Fruit fly (Drosophila melanogaster): ENCODE results near the gene Tango6.

The Tango6 gene

DNA sequence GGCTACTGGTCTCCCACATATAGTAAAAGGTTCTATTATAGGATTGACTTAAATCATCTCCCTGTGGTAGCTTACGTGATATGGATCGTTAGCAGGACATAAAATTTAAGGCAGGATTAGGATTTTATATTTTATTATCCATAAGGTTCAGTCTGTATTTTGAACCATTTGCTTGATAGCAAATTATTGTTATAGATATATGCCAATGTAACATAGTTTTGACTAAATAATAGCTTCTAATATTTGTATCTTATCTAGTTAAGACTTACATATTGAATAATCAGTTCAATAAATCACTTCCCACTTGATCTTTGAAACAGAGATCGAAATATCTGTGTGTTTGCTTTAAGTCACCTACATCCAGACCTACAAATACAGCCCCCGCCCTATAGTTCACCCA lies 41.7 kb downstream of the Tango6 start, which contains the start of gene robl37BC:
TSS of gene robl37BC (plus strand) at position 301 of the 400 bp plus-strand sequence.
- TF ChIP-seq NfI (GFP tag; optimal IDR thresholded peaks at IDR 0.05) (no peak), sc (optimal IDR thresholded peaks at IDR 0.05) (no peak), sc (GFP tag; optimal IDR thresholded peaks at IDR 0.05) (no peak), HLH54F (GFP tag; optimal IDR thresholded peaks at IDR 0.05) (no peak), exex (tag; optimal IDR thresholded peaks at IDR 0.05) (no peak), H15 (GFP tag; IDR thresholded peaks at IDR 0.05) (no peak), Bgb (GFP tag; IDR thresholded peaks at IDR 0.05; ENCODE audit: partially characterized antibody) (no peak), fu2 (GFP tag; optimal IDR thresholded peaks at IDR 0.05) (no peak), slbo (GFP tag; IDR thresholded peaks at IDR 0.05) (no peak), bcd (GFP tag; optimal IDR thresholded peaks at IDR 0.05) (no peak), schlank (tag; optimal IDR thresholded peaks at IDR 0.05) (no peak), CG15479 (GFP tag; optimal IDR thresholded peaks at IDR 0.05) (no peak), CG12236 (GFP tag; optimal IDR thresholded peaks at IDR 0.05) (no peak), ci (GFP tag; IDR thresholded peaks at IDR 0.05) (no peak), az2 (GFP tag; optimal IDR thresholded peaks at IDR 0.05) (no peak), CG2889 (GFP tag; IDR thresholded peaks at IDR 0.05) (no peak)

DNA sequence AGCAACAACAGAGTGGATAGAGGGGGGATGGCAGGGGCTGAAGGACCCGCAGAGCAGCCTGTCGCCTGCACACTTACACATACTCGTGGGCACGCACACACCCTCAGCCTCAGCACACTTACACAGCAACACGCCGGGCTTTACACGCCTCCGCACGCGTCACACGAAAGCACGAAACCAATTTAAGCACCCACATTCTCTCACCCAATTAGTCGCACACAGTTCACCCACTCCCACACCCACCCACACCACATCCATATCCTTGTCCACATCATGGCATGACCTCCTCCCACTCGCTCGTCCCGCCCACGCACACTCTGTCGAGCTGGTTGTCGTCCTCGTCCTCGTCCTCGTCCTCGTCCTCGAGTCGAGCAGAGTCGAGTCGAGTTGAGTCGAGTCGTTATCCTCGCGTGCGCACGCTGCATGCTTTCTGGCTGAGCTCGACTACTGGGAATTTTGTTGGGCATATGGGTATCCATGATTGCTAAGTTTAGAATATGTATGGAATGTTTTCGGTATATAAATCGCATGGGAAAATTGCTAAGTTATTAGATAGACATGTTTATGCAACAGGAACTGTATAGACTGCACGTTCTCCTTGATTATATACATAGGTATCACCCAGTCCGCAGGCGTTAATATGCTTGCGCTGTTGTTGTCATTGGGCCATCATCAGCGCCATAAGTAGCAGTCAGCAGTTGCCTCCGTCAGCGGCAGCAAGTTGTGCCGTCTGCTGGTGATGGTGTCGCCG lies 43.2 kb downstream of the Tango6 start:
- TF ChIP-seq shn (GFP tag; optimal IDR thresholded peaks at IDR 0.05): peak; percentile 76
- peak; percentile 84 for TF ChIP-seq grau (tag; optimal IDR thresholded peaks at IDR 0.05)
- peak; percentile 36 for TF ChIP-seq trem (tag; optimal IDR thresholded peaks at IDR 0.05)
- TF ChIP-seq CG3065 (GFP tag; optimal IDR thresholded peaks at IDR 0.05): no peak
- TF ChIP-seq btn (GFP tag; optimal IDR thresholded peaks at IDR 0.05): peak; percentile 15
- TF ChIP-seq luna (GFP tag; optimal IDR thresholded peaks at IDR 0.05): peak; percentile 55
- TF ChIP-seq lov (optimal IDR thresholded peaks at IDR 0.05): no peak
- 0 out of 3 replicates have a peak, but pooled peaks have one; percentile 41 for TF ChIP-seq lov (GFP tag; IDR thresholded peaks at IDR 0.05)
- peak; percentile 41; the same call in 1 of the 2 replicates for TF ChIP-seq MBD-R2 (GFP tag; IDR thresholded peaks at IDR 0.05)
- peak; percentile 30 for TF ChIP-seq dmrt11E (tag; optimal IDR thresholded peaks at IDR 0.05)
- peak; percentile 78 for TF ChIP-seq ATbp (GFP tag; optimal IDR thresholded peaks at IDR 0.05)
- peak; percentile 80 for TF ChIP-seq ara (GFP tag; IDR thresholded peaks at IDR 0.05)
- peak; percentile 84 for TF ChIP-seq Gug (GFP tag; IDR thresholded peaks at IDR 0.05)
- peak; percentile 62 for TF ChIP-seq CG9876 (GFP tag; optimal IDR thresholded peaks at IDR 0.05)
- TF ChIP-seq Med (GFP tag): peak; percentile 98
- peak; percentile 71 for TF ChIP-seq tup (GFP tag; optimal IDR thresholded peaks at IDR 0.05)
- TF ChIP-seq Chrac-16 (GFP tag; optimal IDR thresholded peaks at IDR 0.05): peak; percentile 63
- TF ChIP-seq nmo (GFP tag; optimal IDR thresholded peaks at IDR 0.05): peak; percentile 82
- no peak for TF ChIP-seq TFAM (GFP tag; optimal IDR thresholded peaks at IDR 0.05)
- peak; percentile 3 for TF ChIP-seq CG18011 (GFP tag; optimal IDR thresholded peaks at IDR 0.05)
- peak; percentile 76 for TF ChIP-seq Awh (GFP tag; IDR thresholded peaks at IDR 0.05)
- peak; percentile 73 for TF ChIP-seq CG1024 (GFP tag; IDR thresholded peaks at IDR 0.05)
- peak; percentile 88 for TF ChIP-seq CG10366 (GFP tag; IDR thresholded peaks at IDR 0.05)
- TF ChIP-seq zfh1 (GFP tag; IDR thresholded peaks at IDR 0.05): peak; percentile 84
- TF ChIP-seq Hr39 (optimal IDR thresholded peaks at IDR 0.05): no peak
- peak; percentile 69 for TF ChIP-seq NFAT (GFP tag; IDR thresholded peaks at IDR 0.05)
- TF ChIP-seq eyg (GFP tag; optimal IDR thresholded peaks at IDR 0.05): peak; percentile 56
- TF ChIP-seq CG3163 (GFP tag; optimal IDR thresholded peaks at IDR 0.05): peak; percentile 44
- TF ChIP-seq ftz-f1 (GFP tag; optimal IDR thresholded peaks at IDR 0.05): no peak
- TF ChIP-seq CG12236 (GFP tag; optimal IDR thresholded peaks at IDR 0.05): peak; percentile 25
- TF ChIP-seq Dbx (GFP tag; IDR thresholded peaks at IDR 0.05): peak; percentile 84
- no peak for TF ChIP-seq ab (GFP tag; optimal IDR thresholded peaks at IDR 0.05)
- TF ChIP-seq CG6683 (GFP tag; optimal IDR thresholded peaks at IDR 0.05): peak; percentile 60
- TF ChIP-seq CG6254 (GFP tag; optimal IDR thresholded peaks at IDR 0.05): no peak
- peak; percentile 47 for TF ChIP-seq Ravus (GFP tag; IDR thresholded peaks at IDR 0.05)
- peak; percentile 37 for TF ChIP-seq CG18764 (GFP tag; optimal IDR thresholded peaks at IDR 0.05)
